Fruit fly (Drosophila melanogaster) Kc167 (cell line): ENCODE results near the gene CG44004.

Experiments used
- Myc ChIP-seq: fragments of >200 bp; optimal IDR thresholded peaks from 2 replicates; lab custom pipeline; 2017; ENCODE audit warnings: missing external identifiers
- Sin3A ChIP-seq: fragments of >200 bp; optimal IDR thresholded peaks from 2 replicates; lab custom pipeline; 2018; ENCODE audit warnings: missing external identifiers
- h ChIP-seq: fragments of >200 bp; optimal IDR thresholded peaks from 3 replicates; lab custom pipeline; 2018; ENCODE audit warnings: missing external identifiers
- insv ChIP-seq: fragments of >200 bp; optimal IDR thresholded peaks from 3 replicates; lab custom pipeline; 2018; ENCODE audit warnings: missing external identifiers
- psq ChIP-seq: fragments of >200 bp; optimal IDR thresholded peaks from 2 replicates; lab custom pipeline; 2017; ENCODE audit warnings: missing external identifiers
- ttk ChIP-seq: sonication (Bioruptor generic); optimal IDR thresholded peaks from 2 replicates; lab custom pipeline; 2017; ENCODE audit warnings: missing external identifiers

Gene CG44004

DNA sequence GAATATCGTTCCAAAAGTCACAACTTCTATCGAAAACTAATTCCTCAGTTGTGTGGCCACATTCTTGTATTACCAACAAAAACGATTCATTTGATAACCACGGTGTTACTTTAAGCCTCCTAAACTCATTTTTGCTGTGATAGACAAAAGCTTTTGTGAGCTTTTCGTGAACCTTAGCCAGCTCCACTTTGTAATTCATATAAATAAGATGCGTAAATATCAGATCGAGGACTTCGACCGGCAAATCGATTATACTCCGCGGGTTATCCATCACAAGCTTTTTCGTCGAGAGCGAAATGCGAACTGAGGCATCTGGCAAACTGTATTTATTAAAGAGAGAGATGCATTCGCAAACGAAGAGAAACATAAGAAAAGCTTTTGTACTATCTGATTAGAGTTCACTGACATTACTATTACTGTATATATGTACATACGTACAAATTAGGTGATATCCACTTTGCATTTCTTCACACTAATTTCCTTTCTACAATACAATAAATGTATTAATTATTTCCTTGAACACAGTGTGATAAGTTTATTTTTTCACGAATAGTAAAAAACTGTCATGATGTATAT lies at the start of gene CG44004:
TSS of gene CG44004 (minus strand) at position 305 of the 576 bp plus-strand sequence.
- TF ChIP-seq ttk (no peak), psq (lab: Kevin White, UChicago) (no peak), insv (lab: Kevin White, UChicago) (no peak), h (lab: Kevin White, UChicago) (no peak), Myc (lab: Kevin White, UChicago) (no peak), Sin3A (lab: Kevin White, UChicago) (no peak)

DNA sequence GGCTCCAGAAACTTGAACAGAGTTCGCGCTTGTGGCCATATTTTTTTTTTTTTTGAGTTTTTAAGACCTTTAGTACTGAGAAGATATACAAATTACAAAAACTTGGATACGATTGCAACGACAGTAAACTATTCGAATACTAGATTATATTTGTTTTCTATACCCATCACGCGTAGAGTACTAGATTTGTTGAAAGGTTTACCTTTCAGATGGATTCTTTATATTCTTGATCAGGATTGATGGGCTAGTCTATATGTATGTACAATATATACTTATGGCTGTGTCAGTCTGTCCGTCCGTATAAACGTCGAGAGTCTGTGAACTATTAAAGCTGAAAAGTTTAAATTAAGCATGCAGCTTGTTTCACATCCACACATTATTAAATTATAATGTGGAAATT lies 48.2 kb upstream of the CG44004 start, which contains the start of gene CG42853:
TSS of gene CG42853 (minus strand) at position 101 of the 400 bp plus-strand sequence.
- TF ChIP-seq insv (lab: Kevin White, UChicago) (no peak), Sin3A (lab: Kevin White, UChicago) (no peak), ttk (no peak), h (lab: Kevin White, UChicago) (no peak), Myc (lab: Kevin White, UChicago) (no peak), psq (lab: Kevin White, UChicago) (no peak)

DNA sequence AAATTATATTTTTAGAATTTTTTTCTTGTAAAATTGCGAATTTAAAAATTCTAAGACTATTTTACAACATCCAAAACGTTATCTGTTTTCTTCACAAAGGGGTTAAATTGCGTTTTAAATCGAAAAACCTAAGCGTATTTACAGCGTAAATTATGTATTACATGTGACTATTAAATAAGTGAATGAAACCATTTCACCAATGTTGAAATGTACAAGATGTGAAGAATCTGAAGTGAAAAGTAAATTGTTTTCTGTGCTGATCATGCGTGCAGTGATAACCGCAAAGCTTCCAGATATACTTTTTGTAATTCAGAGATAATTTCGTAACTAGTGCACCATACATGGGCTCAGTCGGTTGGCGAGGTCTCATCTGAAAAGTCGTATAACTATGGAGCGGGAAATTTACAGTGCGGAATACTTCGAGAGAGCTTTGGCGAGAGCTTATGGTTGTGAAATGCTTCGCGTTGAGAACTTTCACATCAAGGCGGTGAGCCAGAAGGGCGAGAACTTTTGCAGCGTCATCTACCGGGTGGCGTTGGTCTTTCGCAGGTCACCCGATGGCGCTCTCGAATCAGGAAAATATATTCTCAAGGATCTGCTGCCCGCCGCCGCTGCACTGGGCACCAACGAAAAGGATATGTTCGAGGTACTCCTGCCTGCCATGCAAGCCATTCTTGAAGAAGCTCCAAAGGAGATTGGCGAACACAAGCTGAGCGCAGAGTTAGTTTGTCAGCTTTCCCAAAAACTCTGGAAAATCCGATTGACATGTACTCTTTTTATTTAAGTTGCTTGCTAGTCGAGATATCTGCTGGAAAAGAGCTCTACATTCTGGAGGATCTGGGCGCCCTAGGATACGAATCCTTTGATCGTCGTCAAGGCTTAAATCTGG lies 40.6 kb upstream of the CG44004 start:
- TF ChIP-seq h (lab: Kevin White, UChicago) (peak; percentile 90), ttk (no peak)

DNA sequence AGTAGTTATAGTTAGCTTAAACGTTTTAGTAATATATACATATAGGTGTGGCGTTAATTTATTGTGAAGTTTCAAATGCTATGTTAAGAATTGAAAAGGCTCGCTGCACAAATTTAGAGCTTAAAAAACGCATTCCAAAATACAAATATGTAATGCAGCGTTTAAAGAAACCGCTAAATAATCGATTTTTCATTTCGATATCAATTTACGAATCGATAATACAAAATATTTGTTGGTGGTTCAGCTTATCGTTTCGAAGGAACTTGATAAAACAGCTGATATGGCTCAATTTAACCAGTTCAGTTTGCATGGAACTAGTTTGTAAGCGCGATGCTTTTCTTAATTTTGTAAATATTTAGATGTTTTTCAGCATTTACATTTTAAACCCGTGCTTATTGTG lies 39.0 kb upstream of the CG44004 start, which contains the start of the genes CG32195 and CG7341:
TSS of gene CG32195 (plus strand) at position 291 of the 400 bp plus-strand sequence.
TSS of gene CG7341 (plus strand) at position 291 of the 400 bp plus-strand sequence.
- TF ChIP-seq Myc (lab: Kevin White, UChicago) (no peak), Sin3A (lab: Kevin White, UChicago) (no peak), psq (lab: Kevin White, UChicago) (no peak), h (lab: Kevin White, UChicago) (no peak), ttk (no peak), insv (lab: Kevin White, UChicago) (no peak)

DNA sequence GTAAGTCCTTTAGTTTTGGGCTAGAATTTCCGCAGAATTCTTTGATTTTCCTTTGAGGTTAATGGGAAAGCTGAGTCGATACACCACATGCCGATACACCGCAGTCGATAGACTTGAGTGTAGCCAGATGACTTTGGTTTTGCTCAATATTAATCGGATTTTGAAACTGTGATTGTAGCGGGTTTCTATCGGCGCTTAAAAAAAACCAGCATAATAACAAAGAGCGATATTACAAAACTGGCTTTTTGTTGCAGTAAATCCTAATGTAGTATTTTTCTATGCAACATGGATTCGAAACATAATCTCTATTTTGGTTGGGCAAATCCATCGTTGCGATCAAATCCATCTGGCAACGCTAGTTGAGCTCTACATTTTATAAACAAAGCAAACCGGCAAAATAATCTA lies 35.8 kb upstream of the CG44004 start, which contains the start of the genes Polr3D and mus304:
TSS of gene Polr3D (minus strand) at position 116 of the 405 bp plus-strand sequence.
TSS of gene mus304 (plus strand) at position 356 of the 405 bp plus-strand sequence.
- TF ChIP-seq insv (lab: Kevin White, UChicago) (no peak), Myc (lab: Kevin White, UChicago) (no peak), ttk (no peak), h (lab: Kevin White, UChicago) (no peak), Sin3A (lab: Kevin White, UChicago) (no peak), psq (lab: Kevin White, UChicago) (no peak)

DNA sequence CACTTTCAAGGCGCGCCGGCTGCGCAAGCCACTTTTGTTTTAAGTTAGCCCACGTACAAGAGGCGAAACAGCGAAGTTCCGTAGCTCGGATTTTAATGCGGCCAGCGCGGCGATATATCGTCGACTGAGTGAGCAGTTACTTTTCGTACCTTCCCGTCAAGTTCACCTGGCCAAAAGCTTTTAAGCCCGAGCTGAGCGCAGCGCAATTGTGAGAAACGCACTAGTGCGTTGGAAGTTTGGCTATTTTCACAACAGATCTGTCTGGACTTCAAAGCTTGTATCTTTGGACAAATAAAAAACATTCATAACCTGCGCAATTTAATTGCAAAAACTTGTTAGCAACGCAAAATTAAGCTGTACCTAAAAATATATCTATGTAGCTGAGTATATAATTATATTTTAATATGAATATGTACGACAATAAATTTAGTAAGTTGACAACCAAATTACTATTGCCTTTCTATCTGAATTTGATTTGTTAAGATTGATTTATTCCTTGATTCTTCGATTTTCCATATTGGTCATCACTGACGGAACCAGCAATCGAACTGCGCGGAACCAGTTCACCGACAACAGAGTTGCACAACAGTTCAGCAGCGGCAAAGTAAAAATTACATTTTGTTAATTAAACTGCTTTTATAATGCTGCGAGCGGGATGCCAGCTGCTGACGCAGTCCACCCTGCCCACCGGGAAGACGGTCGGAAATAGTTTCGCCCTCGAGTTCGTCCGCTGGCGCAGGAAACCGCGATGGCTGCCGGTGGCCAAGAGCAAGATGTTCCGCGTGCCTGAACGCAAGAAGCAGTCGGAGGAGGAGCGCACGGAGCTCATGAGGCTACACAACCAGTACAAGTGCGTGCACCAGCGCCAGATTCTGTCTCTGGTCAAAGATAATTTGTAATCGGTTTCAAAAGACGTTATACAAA lies 32.6 kb upstream of the CG44004 start, which contains the start of the genes CG13698 and mRpS26:
TSS of gene CG13698 (minus strand) at position 129 of the 924 bp plus-strand sequence.
TSS of gene mRpS26 (plus strand) at position 559 of the 924 bp plus-strand sequence.
- TF ChIP-seq Sin3A (lab: Kevin White, UChicago) (no peak), insv (lab: Kevin White, UChicago) (no peak), Myc (lab: Kevin White, UChicago) (no peak), psq (lab: Kevin White, UChicago) (no peak)

DNA sequence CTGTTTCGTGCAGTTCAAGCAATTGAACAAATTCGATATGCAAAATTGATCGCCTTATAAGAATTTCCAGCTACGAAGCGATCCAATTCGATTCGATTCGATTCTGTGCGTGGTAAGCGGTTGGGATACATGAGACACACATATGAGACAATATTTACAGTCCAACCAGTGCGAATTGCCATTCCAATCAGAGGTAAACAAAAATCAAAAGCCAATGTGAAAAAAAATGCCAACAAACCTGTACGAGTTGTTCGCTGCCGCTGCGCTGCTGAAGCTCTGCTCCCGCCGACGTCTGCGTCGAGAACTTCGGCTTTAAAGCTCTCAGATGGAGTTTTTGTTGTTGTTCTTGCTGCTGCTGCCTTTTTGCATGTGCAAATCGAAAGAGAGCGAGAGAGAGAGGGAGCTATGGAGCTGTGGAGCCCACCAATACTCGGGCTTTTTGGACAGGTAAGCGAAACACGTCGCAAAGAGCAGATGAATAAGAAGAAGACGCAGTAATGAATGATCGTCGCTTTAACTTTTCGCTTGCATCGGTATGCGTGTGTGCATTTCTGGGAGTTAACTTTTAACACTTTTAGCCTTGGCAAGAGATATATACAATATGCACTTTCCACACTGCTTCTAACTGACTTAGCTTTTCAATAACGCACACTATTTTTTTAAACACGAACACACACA lies 31.8 kb upstream of the CG44004 start:
- no peak for TF ChIP-seq h (lab: Kevin White, UChicago)
- no peak for TF ChIP-seq Myc (lab: Kevin White, UChicago)
- no peak for TF ChIP-seq psq (lab: Kevin White, UChicago)
- no peak for TF ChIP-seq Sin3A (lab: Kevin White, UChicago)
- TF ChIP-seq ttk = no peak
- no peak for TF ChIP-seq insv (lab: Kevin White, UChicago)

DNA sequence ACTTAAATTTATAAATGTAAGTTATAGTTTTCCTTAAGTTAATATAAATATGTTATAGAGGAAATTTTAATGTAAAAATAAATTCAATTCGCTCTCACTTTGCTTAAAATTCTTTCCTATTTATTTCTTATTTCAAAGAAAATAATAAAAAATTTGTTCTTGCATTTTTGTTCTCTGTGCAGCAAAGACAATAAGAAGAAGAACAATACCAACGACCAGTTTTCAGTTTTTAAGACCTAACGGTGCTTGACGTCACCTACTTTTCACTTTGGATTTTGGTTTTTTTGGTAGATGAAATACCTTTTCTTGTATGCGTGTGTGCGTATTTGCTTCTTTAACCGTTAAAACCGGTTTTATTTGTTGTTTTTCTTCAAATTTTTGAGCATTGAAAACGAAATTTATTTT lies 28.5 kb upstream of the CG44004 start:
- TF ChIP-seq insv (lab: Kevin White, UChicago) = no peak
- TF ChIP-seq Sin3A (lab: Kevin White, UChicago) = no peak
- TF ChIP-seq h (lab: Kevin White, UChicago) = no peak
- TF ChIP-seq ttk = no peak
- no peak for TF ChIP-seq Myc (lab: Kevin White, UChicago)
- no peak for TF ChIP-seq psq (lab: Kevin White, UChicago)

DNA sequence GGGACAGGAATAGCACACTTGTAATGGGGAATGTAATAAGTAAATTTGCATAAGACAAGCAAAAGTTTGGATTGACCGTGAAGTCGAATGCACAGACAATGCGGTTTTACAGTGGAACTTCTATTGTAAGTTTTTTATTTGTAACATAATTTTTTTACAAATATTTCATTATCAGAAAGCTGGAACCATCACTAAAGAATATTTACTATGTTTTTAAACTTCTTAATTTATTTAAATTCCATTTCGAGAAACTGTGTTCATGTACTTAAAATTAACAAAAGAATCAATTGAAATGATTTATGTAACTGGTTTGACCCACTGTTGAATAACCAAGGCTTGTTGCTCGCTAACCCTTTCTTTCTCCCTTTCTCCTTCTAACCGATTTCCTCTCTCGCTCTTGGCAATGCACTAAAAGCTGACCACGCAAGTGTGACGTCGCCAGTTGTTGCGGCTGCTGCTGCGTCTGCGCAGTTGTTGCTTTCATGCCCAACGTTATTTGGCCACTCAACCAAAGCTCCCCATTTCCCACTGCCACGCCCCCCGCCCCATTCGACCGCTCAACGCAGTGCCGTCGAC lies 27.8 kb upstream of the CG44004 start:
- TF ChIP-seq ttk (no peak), Sin3A (lab: Kevin White, UChicago) (no peak), psq (lab: Kevin White, UChicago) (no peak)

DNA sequence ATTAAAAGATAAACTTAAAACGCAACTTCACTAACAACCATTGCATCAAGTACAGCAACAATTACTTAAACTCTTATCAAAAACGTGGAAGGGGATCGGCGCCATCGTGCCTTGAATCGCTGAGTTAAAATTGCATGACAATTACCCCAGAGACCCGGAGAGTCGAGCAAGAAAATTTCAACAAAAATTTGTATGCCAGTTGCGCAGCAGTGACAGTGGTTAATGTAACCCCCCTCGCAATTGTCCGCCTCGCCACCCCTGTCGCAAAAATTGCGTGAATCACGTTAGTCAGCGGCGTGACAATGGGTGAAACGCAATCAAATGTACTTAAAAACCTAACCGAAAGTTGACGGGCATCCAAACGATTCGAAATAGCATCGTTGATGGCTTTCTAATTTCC lies 26.1 kb upstream of the CG44004 start:
- TF ChIP-seq psq (lab: Kevin White, UChicago) (no peak), h (lab: Kevin White, UChicago) (no peak), ttk (no peak), Myc (lab: Kevin White, UChicago) (no peak)
